Worm (Caenorhabditis elegans): ENCODE measurements around the gene C07A9.5.

DNA sequence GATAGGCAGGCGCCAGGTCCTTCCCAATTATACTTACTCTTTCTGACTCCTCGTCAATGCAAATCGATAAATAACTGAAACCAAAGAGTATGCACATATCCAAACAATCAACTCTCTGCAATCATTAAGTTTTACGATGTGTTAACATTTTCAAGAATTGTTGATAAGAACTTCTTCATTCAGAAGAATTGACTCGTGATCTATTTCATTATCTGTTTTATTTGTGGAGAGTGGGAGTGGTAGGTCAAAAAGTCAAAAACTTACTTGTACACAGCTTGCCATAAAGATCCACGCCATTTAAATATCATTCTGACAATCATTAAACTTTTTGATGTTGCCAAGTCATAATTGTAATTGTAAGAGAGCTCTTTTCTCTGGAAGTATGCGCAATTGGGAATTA is 6.7 kb upstream of the C07A9.5 start:
- TF ChIP-seq blmp-1 (tag; optimal IDR thresholded peaks at IDR 0.05) = no peak
- TF ChIP-seq lsy-2 (tag; optimal IDR thresholded peaks at IDR 0.05) = no peak
- no peak for TF ChIP-seq ces-1 (GFP tag; optimal IDR thresholded peaks at IDR 0.05)
- no peak for TF ChIP-seq nhr-237 (tag; optimal IDR thresholded peaks at IDR 0.05)
- TF ChIP-seq pha-4 (tag; optimal IDR thresholded peaks at IDR 0.05) = no peak
- TF ChIP-seq snpc-4 (tag; optimal IDR thresholded peaks at IDR 0.05) = no peak
